Worm (Caenorhabditis elegans) whole organism, L2 larva: ENCODE data around the gene W03A5.2.

Experiments used
- lin-39 ChIP-seq: fragments of 150-350 bp; optimal IDR thresholded peaks from 2 replicates; lab custom pipeline; 2014; ENCODE audit warnings: missing biosample characterization, missing genetic modification reagents, missing genetic modification characterization
- nhr-25 ChIP-seq: fragments of 150-350 bp; sonication (generic microtip); optimal IDR thresholded peaks from 3 replicates; lab custom pipeline; 2014; ENCODE audit warnings: missing biosample characterization, missing genetic modification characterization

W03A5.2 gene

ce11 chrIII:5453290-5453689 lies 47.5 kb downstream of the W03A5.2 start, which contains the start of gene F48E8.4:
F48E8.4 (plus strand) TSS chrIII:5453590.
- peak; percentile 54 for TF ChIP-seq nhr-25 (tag; lab: Kevin White, UChicago)
- TF ChIP-seq lin-39 (tag; lab: Kevin White, UChicago): no peak
- TF ChIP-seq, all 48 proteins: peak for 1
